Worm (Caenorhabditis elegans) whole organism, late embryonic: ENCODE data around the gene C26E1.1.

ENCODE experiments used
- ama-1 ChIP-seq: fragments of 150-350 bp; optimal IDR thresholded peaks from 2 replicates; lab custom pipeline; 2014
- ceh-34 ChIP-seq: sonication (generic microtip); optimal IDR thresholded peaks from 2 replicates; lab custom pipeline; 2016; ENCODE audit warnings: mild to moderate bottlenecking, missing genetic modification characterization, missing compliant biosample characterization
- ets-4 ChIP-seq: sonication (generic microtip); optimal IDR thresholded peaks from 2 replicates; lab custom pipeline; 2016; ENCODE audit warnings: missing genetic modification characterization, missing compliant biosample characterization
- eyg-1 ChIP-seq: sonication (generic microtip); optimal IDR thresholded peaks from 2 replicates; lab custom pipeline; 2016; ENCODE audit warnings: missing genotype, missing genetic modification characterization, missing compliant biosample characterization
- fax-1 ChIP-seq: sonication (generic microtip); optimal IDR thresholded peaks from 2 replicates; lab custom pipeline; 2016; ENCODE audit warnings: missing genotype, missing genetic modification characterization, missing compliant biosample characterization
- hlh-13 ChIP-seq: fragments of 200-800 bp; sonication (Bioruptor generic); optimal IDR thresholded peaks from 2 replicates; lab custom pipeline; 2018; ENCODE audit warnings: mild to moderate bottlenecking, missing genetic modification characterization, missing compliant biosample characterization
- hlh-6 ChIP-seq: sonication (generic microtip); optimal IDR thresholded peaks from 2 replicates; lab custom pipeline; 2016; ENCODE audit warnings: missing genotype, missing genetic modification characterization, missing compliant biosample characterization
- lim-6 ChIP-seq: sonication (generic microtip); optimal IDR thresholded peaks from 2 replicates; lab custom pipeline; 2016; ENCODE audit warnings: missing genetic modification characterization, missing compliant biosample characterization
- madf-2 ChIP-seq: sonication (generic microtip); optimal IDR thresholded peaks from 2 replicates; lab custom pipeline; 2017; ENCODE audit warnings: missing genetic modification characterization, missing compliant biosample characterization
- pha-4 ChIP-seq: fragments of 150-350 bp; optimal IDR thresholded peaks from 2 replicates; lab custom pipeline; 2018; ENCODE audit warnings: missing biosample characterization, missing genetic modification reagents, missing genetic modification characterization
- sox-4 ChIP-seq: sonication (generic microtip); optimal IDR thresholded peaks from 2 replicates; lab custom pipeline; 2017; ENCODE audit warnings: mild to moderate bottlenecking, missing genetic modification characterization, inconsistent platforms, missing compliant biosample characterization
- unc-55 ChIP-seq: sonication (generic microtip); optimal IDR thresholded peaks from 2 replicates; lab custom pipeline; 2017; ENCODE audit warnings: missing biosample characterization, missing genetic modification reagents, missing genetic modification characterization

DNA sequence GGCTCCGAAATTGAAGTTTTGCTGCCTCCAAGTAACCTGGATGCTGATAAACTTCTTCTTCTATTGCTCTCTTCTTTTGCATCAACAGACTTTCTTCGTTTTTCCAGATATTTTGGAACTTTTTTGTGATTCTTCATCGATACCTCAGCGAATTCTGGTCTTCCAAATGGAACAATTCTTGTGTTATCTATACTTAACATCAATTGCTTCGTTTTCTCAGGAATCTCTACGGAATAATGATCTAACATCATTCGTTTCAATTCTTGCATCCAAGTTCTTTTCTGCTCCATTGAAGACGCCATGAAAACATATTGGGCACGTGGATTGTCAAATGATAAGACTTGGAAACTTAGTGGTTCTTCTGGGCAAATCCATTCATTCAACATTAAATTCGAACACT, 21.4 kb upstream of the C26E1.1 start, which contains the start of gene F32F2.4:
- TF ChIP-seq ama-1 (lab: Kevin White, UChicago) (no peak), madf-2 (tag; lab: Kevin White, UChicago) (no peak), sox-4 (tag; lab: Kevin White, UChicago) (no peak), ets-4 (no peak), fax-1 (no peak), ceh-34 (no peak), unc-55 (no peak), lim-6 (no peak), pha-4 (tag; lab: Kevin White, UChicago) (no peak), hlh-13 (no peak), eyg-1 (no peak), hlh-6 (no peak)
